Worm (Caenorhabditis elegans): Measurements from ENCODE around the gene kel-10.

DNA sequence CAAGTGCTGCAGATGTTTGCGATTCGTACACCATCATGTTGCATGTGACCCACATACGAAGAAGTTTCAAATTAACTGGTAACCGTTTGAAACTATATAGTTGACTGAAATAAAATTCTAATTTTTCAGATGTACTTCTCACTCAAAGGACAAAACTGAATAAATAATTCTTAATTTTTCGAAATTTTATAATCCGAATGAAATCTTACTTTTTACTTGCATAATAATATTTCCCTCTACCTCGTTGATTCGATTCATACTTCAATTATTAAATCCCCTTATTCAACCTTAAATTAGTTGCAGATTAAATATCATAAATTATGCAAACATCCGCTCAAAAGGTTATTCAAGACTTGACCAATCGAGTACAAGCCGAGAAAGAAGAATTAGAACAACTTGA lies 15.3 kb downstream of the kel-10 start, which contains the start of gene T16H12.2:
- TF ChIP-seq dao-5 (tag; optimal IDR thresholded peaks at IDR 0.05) (no peak), him-1 (tag; optimal IDR thresholded peaks at IDR 0.05) (no peak), W03F9.2 (tag; optimal IDR thresholded peaks at IDR 0.05) (no peak)

Measured in whole organism, L4/young adult.